Worm (Caenorhabditis elegans) whole organism, late embryonic: ENCODE measurements around the gene Y49G5B.1.

Experiments used
- C38D4.7 ChIP-seq: fragments of 200-800 bp; sonication (Bioruptor generic); optimal IDR thresholded peaks from 2 replicates; lab custom pipeline; 2018; ENCODE audit warnings: mild to moderate bottlenecking, missing genetic modification characterization, moderate library complexity, missing compliant biosample characterization
- F13H6.1 ChIP-seq: sonication (generic microtip); optimal IDR thresholded peaks from 2 replicates; lab custom pipeline; 2016; ENCODE audit warnings: missing genetic modification characterization, missing compliant biosample characterization
- ceh-18 ChIP-seq: sonication (generic microtip); optimal IDR thresholded peaks from 2 replicates; lab custom pipeline; 2016; ENCODE audit warnings: missing genetic modification characterization, missing compliant biosample characterization
- ceh-24 ChIP-seq: sonication (generic microtip); optimal IDR thresholded peaks from 2 replicates; lab custom pipeline; 2016; ENCODE audit warnings: mild to moderate bottlenecking, missing genetic modification characterization, missing compliant biosample characterization
- ceh-34 ChIP-seq: sonication (generic microtip); optimal IDR thresholded peaks from 2 replicates; lab custom pipeline; 2016; ENCODE audit warnings: mild to moderate bottlenecking, missing genetic modification characterization, missing compliant biosample characterization
- hlh-8 ChIP-seq: sonication (generic microtip); optimal IDR thresholded peaks from 2 replicates; lab custom pipeline; 2016; ENCODE audit warnings: missing genotype, missing genetic modification characterization, missing compliant biosample characterization
- nhr-11 ChIP-seq: fragments of 150-350 bp; optimal IDR thresholded peaks from 2 replicates; lab custom pipeline; 2014; ENCODE audit warnings: missing biosample characterization, missing genetic modification characterization
- pqm-1 ChIP-seq: sonication (generic microtip); optimal IDR thresholded peaks from 2 replicates; lab custom pipeline; 2016; ENCODE audit warnings: missing genetic modification characterization, missing compliant biosample characterization
- tbx-2 ChIP-seq: sonication (generic microtip); optimal IDR thresholded peaks from 2 replicates; lab custom pipeline; 2016; ENCODE audit warnings: missing genetic modification characterization, missing compliant biosample characterization
- unc-55 ChIP-seq: sonication (generic microtip); optimal IDR thresholded peaks from 2 replicates; lab custom pipeline; 2017; ENCODE audit warnings: missing biosample characterization, missing genetic modification reagents, missing genetic modification characterization

DNA sequence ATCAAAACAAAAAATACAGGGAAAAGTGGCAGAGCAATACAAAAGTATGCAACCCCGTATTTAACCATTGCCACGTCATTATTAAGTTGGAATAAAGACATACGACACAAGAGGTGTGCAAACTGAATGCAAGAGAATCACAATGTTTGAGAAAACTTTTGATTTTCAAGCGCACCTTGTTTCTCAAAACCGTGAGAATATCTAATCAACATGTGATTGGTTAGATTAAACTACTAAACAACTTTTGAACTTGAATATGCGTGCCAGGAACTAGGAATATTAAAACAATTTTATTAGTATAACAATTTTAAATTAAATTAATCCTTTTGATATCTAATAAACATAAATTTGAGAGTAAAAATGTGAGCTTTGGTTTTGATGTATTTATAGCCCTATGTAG is 36.3 kb downstream of the Y49G5B.1 start, which contains the start of gene srt-70:
- no peak for TF ChIP-seq hlh-8
- no peak for TF ChIP-seq F13H6.1 (tag; lab: Kevin White, UChicago)
- no peak for TF ChIP-seq ceh-18 (tag; lab: Kevin White, UChicago)
- no peak for TF ChIP-seq tbx-2 (tag; lab: Kevin White, UChicago)
- TF ChIP-seq pqm-1, result no peak
- TF ChIP-seq C38D4.7 (GFP tag; lab: Kevin White, UChicago), result no peak
- no peak for TF ChIP-seq ceh-34
- TF ChIP-seq nhr-11 (tag; lab: Kevin White, UChicago), result no peak
- no peak for TF ChIP-seq unc-55 (GFP tag; lab: Kevin White, UChicago)
- no peak for TF ChIP-seq ceh-24 (tag; lab: Kevin White, UChicago)
